Worm (Caenorhabditis elegans): ENCODE measurements around the gene fard-1.

DNA sequence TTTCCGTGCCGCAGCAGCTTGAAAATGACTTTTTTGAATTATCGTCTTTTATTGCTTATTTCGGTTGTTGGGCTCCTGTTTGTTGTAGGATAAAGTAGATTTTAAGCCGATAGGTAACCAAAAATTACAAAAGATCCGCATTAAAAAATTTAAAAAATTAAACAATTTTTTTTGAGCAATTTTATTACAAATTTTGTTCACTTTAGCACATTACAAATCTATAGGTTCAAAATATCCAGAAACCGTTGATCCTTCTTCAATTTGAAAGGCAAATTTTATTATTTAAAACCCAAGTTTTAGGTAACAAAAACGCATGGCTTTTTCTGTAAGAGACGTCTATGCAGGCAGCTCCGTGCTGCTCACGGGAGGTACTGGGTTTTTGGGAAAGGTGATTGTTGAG, at the start of gene fard-1:
- TF ChIP-seq lin-29 (GFP tag; IDR thresholded peaks at IDR 0.05) = no peak
- TF ChIP-seq mdl-1 (tag; optimal IDR thresholded peaks at IDR 0.05) = no peak
- no peak for TF ChIP-seq sdz-12 (GFP tag; optimal IDR thresholded peaks at IDR 0.05)
- no peak for TF ChIP-seq spr-3 (GFP tag; optimal IDR thresholded peaks at IDR 0.05)
- TF ChIP-seq ama-1 (optimal IDR thresholded peaks at IDR 0.05) = no peak
- no peak for TF ChIP-seq nhr-28 (tag; optimal IDR thresholded peaks at IDR 0.05)
- TF ChIP-seq unc-39 (tag; optimal IDR thresholded peaks at IDR 0.05) = no peak
- TF ChIP-seq T20F7.1 (GFP tag; optimal IDR thresholded peaks at IDR 0.05) = no peak
- TF ChIP-seq snpc-4 (tag; optimal IDR thresholded peaks at IDR 0.05) = no peak
- no peak for TF ChIP-seq nhr-111 (GFP tag; optimal IDR thresholded peaks at IDR 0.05)
- no peak for TF ChIP-seq skn-1 (tag; optimal IDR thresholded peaks at IDR 0.05)
- no peak for TF ChIP-seq fos-1 (tag; optimal IDR thresholded peaks at IDR 0.05)
